Worm (Caenorhabditis elegans): ENCODE results near the gene gldi-5.

ce11 chrIII:3698366-3698765 lies 27.9 kb downstream of the gldi-5 start:
- TF ChIP-seq lin-11 (tag; optimal IDR thresholded peaks at IDR 0.05) = no peak
- TF ChIP-seq blmp-1 (tag; optimal IDR thresholded peaks at IDR 0.05; ENCODE audit: insufficient read depth) = no peak
- no peak for TF ChIP-seq elt-1 (tag; optimal IDR thresholded peaks at IDR 0.05)
- no peak for TF ChIP-seq ama-1 (optimal IDR thresholded peaks at IDR 0.05)
- no peak for TF ChIP-seq nhr-12 (tag; optimal IDR thresholded peaks at IDR 0.05)
